Worm (Caenorhabditis elegans): ENCODE measurements around the gene D1086.12.

DNA sequence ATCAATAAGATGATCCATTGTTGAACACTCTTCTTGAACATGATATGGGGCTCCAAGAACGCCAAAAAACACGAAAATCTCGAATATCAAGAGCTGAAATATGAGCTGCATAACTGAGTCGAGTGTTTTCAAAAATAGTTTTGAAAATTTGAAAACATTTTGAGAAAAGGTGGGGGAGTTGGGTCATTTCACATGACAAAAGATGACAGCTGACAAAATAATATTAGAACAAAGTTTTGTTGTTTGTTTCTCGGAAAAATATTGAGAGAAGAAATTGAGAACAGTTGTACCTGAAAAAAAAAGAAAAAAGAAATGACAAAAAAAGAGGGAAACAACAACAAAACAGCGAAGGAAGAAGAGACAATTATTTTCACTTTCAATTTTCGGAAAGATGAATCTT is 2.5 kb upstream of the D1086.12 start, which contains the start of the genes D1086.2 and D1086.1:
- TF ChIP-seq egl-27 (tag; optimal IDR thresholded peaks at IDR 0.05) (no peak), nhr-11 (tag; optimal IDR thresholded peaks at IDR 0.05) (no peak), nhr-76 (tag; optimal IDR thresholded peaks at IDR 0.05) (no peak), ama-1 (optimal IDR thresholded peaks at IDR 0.05) (no peak), tbx-2 (tag; optimal IDR thresholded peaks at IDR 0.05) (no peak), egl-5 (tag; optimal IDR thresholded peaks at IDR 0.05) (no peak)

All from whole organism, L3 larva.